Worm (Caenorhabditis elegans): Measurements from ENCODE around the gene sri-28.

ce11 chrII:3005499-3005898, 43.0 kb upstream of the sri-28 start, which contains the start of gene lido-12:
- TF ChIP-seq ama-1 (optimal IDR thresholded peaks at IDR 0.05) (no peak), sea-1 (GFP tag; conservative IDR thresholded peaks at IDR 0.05) (no peak), B0310.2 (tag; optimal IDR thresholded peaks at IDR 0.05) (no peak), tbx-37 (GFP tag; conservative IDR thresholded peaks at IDR 0.05) (no peak), tra-4 (tag; optimal IDR thresholded peaks at IDR 0.05) (no peak), ceh-13 (GFP tag; optimal IDR thresholded peaks at IDR 0.05) (no peak), F13C5.2 (tag; optimal IDR thresholded peaks at IDR 0.05) (no peak), scrt-1 (GFP tag; IDR thresholded peaks at IDR 0.05) (no peak)
